Fruit fly (Drosophila melanogaster) whole organism, embryonic: ENCODE measurements around the gene CG33124.

Experiments
- C15 ChIP-seq: fragments of 200-800 bp; sonication (Bioruptor generic); IDR thresholded peaks from 3 replicates; pipeline ENCODE4 v1.3.6; 2022; ENCODE audit warnings: missing biosample characterization, missing genetic modification characterization
- CG10209 ChIP-seq: fragments of 200-800 bp; sonication (Bioruptor generic); optimal IDR thresholded peaks from 3 replicates; lab custom pipeline; 2017; ENCODE audit warnings: missing biosample characterization, mild to moderate bottlenecking, missing genetic modification characterization, missing genetic modification reagents
- CG11504 ChIP-seq: fragments of 200-800 bp; sonication (Bioruptor generic); optimal IDR thresholded peaks from 3 replicates; lab custom pipeline; 2019; ENCODE audit warnings: missing biosample characterization, mild to moderate bottlenecking, missing genetic modification characterization, moderate library complexity
- CG12155 ChIP-seq: fragments of 200-800 bp; sonication (Bioruptor generic); optimal IDR thresholded peaks from 3 replicates; lab custom pipeline; 2016; ENCODE audit warnings: missing biosample characterization, missing genetic modification characterization
- CG13287 ChIP-seq: fragments of 200-800 bp; sonication (Bioruptor generic); IDR thresholded peaks from 2 replicates; pipeline ENCODE4 v1.3.6; 2022; ENCODE audit warnings: missing biosample characterization, missing genetic modification characterization; ENCODE audit not compliant: partially characterized antibody
- CG17359 ChIP-seq: fragments of 200-800 bp; sonication (Bioruptor generic); optimal IDR thresholded peaks from 3 replicates; lab custom pipeline; 2018; ENCODE audit warnings: missing biosample characterization, mild to moderate bottlenecking, missing genetic modification characterization, moderate library complexity
- CG2129 ChIP-seq: fragments of 200-800 bp; sonication (Bioruptor generic); IDR thresholded peaks from 2 replicates; pipeline ENCODE4 v1.3.6; 2022; ENCODE audit warnings: missing biosample characterization, missing genetic modification characterization; ENCODE audit not compliant: partially characterized antibody
- CG2678 ChIP-seq: fragments of 200-800 bp; sonication (Bioruptor generic); optimal IDR thresholded peaks from 3 replicates; lab custom pipeline; 2019; ENCODE audit warnings: missing biosample characterization, mild to moderate bottlenecking, missing genetic modification characterization, moderate library complexity
- CG32767 ChIP-seq: fragments of 200-800 bp; sonication (Bioruptor generic); IDR thresholded peaks from 2 replicates; pipeline ENCODE4 v1.3.6; 2022; ENCODE audit warnings: missing biosample characterization, missing genetic modification characterization
- CG34422 ChIP-seq: fragments of 200-800 bp; sonication (Bioruptor generic); IDR thresholded peaks from 3 replicates; pipeline ENCODE4 v1.3.6; 2022; ENCODE audit warnings: missing biosample characterization, missing genetic modification characterization
- CG3847 ChIP-seq: fragments of 200-800 bp; sonication (Bioruptor generic); IDR thresholded peaks from 2 replicates; pipeline ENCODE4 v1.3.6; 2022; ENCODE audit warnings: missing biosample characterization, missing genetic modification characterization
- CG5245 ChIP-seq: fragments of 200-800 bp; sonication (Bioruptor generic); optimal IDR thresholded peaks from 3 replicates; lab custom pipeline; 2016; ENCODE audit warnings: missing biosample characterization, missing genetic modification characterization
- CG6654 ChIP-seq: fragments of 200-800 bp; sonication (Bioruptor generic); optimal IDR thresholded peaks from 2 replicates; lab custom pipeline; 2017; ENCODE audit warnings: missing biosample characterization, mild to moderate bottlenecking, missing genetic modification characterization
- CG7786 ChIP-seq: fragments of 200-800 bp; sonication (Bioruptor generic); optimal IDR thresholded peaks from 2 replicates; lab custom pipeline; 2016; ENCODE audit warnings: missing biosample characterization, missing genetic modification characterization
- CG7839 ChIP-seq: fragments of 200-800 bp; sonication (Bioruptor generic); optimal IDR thresholded peaks from 3 replicates; lab custom pipeline; 2018; ENCODE audit warnings: missing biosample characterization, mild to moderate bottlenecking, missing genetic modification characterization, moderate library complexity
- CG8089 ChIP-seq: fragments of 200-800 bp; sonication (Bioruptor generic); optimal IDR thresholded peaks from 3 replicates; lab custom pipeline; 2016; ENCODE audit warnings: missing biosample characterization, missing genetic modification characterization
- CG8290 ChIP-seq, 3 experiments: fragments of 200-800 bp; sonication (Bioruptor generic); optimal IDR thresholded peaks; 2 replicates each; lab custom pipeline; 2016 to 2019; ENCODE audit warnings: missing biosample characterization in 3 of 3, missing genetic modification characterization in 3 of 3, mild to moderate bottlenecking in 2 of 3, moderate library complexity in 1 of 3
- CG8388 ChIP-seq: fragments of 200-800 bp; sonication (Bioruptor generic); optimal IDR thresholded peaks from 2 replicates; lab custom pipeline; 2019; ENCODE audit warnings: missing biosample characterization, mild to moderate bottlenecking, missing genetic modification characterization, moderate library complexity
- CG8478 ChIP-seq: fragments of >200 bp; optimal IDR thresholded peaks from 2 replicates; lab custom pipeline; 2018
- CG8924 ChIP-seq: fragments of 200-800 bp; optimal IDR thresholded peaks from 3 replicates; lab custom pipeline; 2019; ENCODE audit warnings: missing biosample characterization, mild to moderate bottlenecking, missing genetic modification characterization, moderate library complexity
- CG9876 ChIP-seq: fragments of 200-800 bp; sonication (Bioruptor generic); optimal IDR thresholded peaks from 2 replicates; lab custom pipeline; 2016; ENCODE audit warnings: missing biosample characterization, missing genetic modification characterization
- Doc2 ChIP-seq: fragments of 200-800 bp; sonication (Bioruptor generic); IDR thresholded peaks from 2 replicates; pipeline ENCODE4 v1.3.6; 2022; ENCODE audit warnings: missing biosample characterization, missing genetic modification characterization
- Hand ChIP-seq: fragments of 200-800 bp; sonication (Bioruptor generic); optimal IDR thresholded peaks from 2 replicates; lab custom pipeline; 2017; ENCODE audit warnings: mild to moderate bottlenecking, missing biosample characterization, missing genetic modification reagents, missing genetic modification characterization
- Hr78 ChIP-seq, 2 experiments: fragments of 200-800 bp in 1 of 2; fragments of >200 bp in 1 of 2; sonication (Bioruptor generic) in 1 of 2; optimal IDR thresholded peaks; 2 replicates each; lab custom pipeline; 2017 to 2019; ENCODE audit warnings: missing biosample characterization in 2 of 2, missing genetic modification characterization in 2 of 2, mild to moderate bottlenecking in 1 of 2, moderate library complexity in 1 of 2
- NfI ChIP-seq: fragments of 200-800 bp; sonication (Bioruptor generic); optimal IDR thresholded peaks from 3 replicates; lab custom pipeline; 2018; ENCODE audit warnings: missing biosample characterization, mild to moderate bottlenecking, missing genetic modification characterization, moderate library complexity
- Ravus ChIP-seq: fragments of 200-800 bp; sonication (Bioruptor generic); IDR thresholded peaks from 2 replicates; pipeline ENCODE4 v1.3.6; 2022; ENCODE audit warnings: missing biosample characterization, missing genetic modification characterization
- Ssrp ChIP-seq: fragments of 200-800 bp; sonication (Bioruptor generic); optimal IDR thresholded peaks from 2 replicates; lab custom pipeline; 2018; ENCODE audit warnings: missing biosample characterization, mild to moderate bottlenecking, missing genetic modification characterization, moderate library complexity
- az2 ChIP-seq: fragments of 200-800 bp; sonication (Bioruptor generic); optimal IDR thresholded peaks from 3 replicates; lab custom pipeline; 2016; ENCODE audit warnings: missing biosample characterization, missing genetic modification characterization
- cg ChIP-seq: fragments of 200-800 bp; sonication (Bioruptor generic); optimal IDR thresholded peaks from 3 replicates; lab custom pipeline; 2019; ENCODE audit warnings: missing biosample characterization, mild to moderate bottlenecking, missing genetic modification characterization, moderate library complexity
- chif ChIP-seq, 2 experiments: fragments of 200-800 bp; sonication (Bioruptor generic); optimal IDR thresholded peaks; 3 replicates each; lab custom pipeline; 2016; ENCODE audit warnings: missing biosample characterization in 2 of 2, missing genetic modification characterization in 2 of 2
- grn ChIP-seq: fragments of 200-800 bp; sonication (Bioruptor generic); optimal IDR thresholded peaks from 3 replicates; lab custom pipeline; 2017; ENCODE audit warnings: missing biosample characterization, missing genetic modification characterization
- gsb-n ChIP-seq: fragments of 200-800 bp; sonication (Bioruptor generic); optimal IDR thresholded peaks from 3 replicates; lab custom pipeline; 2018; ENCODE audit warnings: missing biosample characterization, mild to moderate bottlenecking, missing genetic modification characterization
- kay ChIP-seq: fragments of 200-800 bp; sonication (Bioruptor generic); optimal IDR thresholded peaks from 2 replicates; lab custom pipeline; 2016; ENCODE audit warnings: missing biosample characterization, missing genetic modification characterization
- luna ChIP-seq: fragments of 200-800 bp; sonication (Bioruptor generic); optimal IDR thresholded peaks from 2 replicates; lab custom pipeline; 2016; ENCODE audit warnings: missing biosample characterization, missing genetic modification characterization
- mam ChIP-seq: fragments of 200-800 bp; sonication (Bioruptor generic); optimal IDR thresholded peaks from 3 replicates; lab custom pipeline; 2016; ENCODE audit warnings: missing biosample characterization, missing genetic modification characterization
- nau ChIP-seq: fragments of 200-800 bp; sonication (Bioruptor generic); optimal IDR thresholded peaks from 3 replicates; lab custom pipeline; 2017; ENCODE audit warnings: missing biosample characterization, mild to moderate bottlenecking, missing genetic modification characterization, missing genetic modification reagents
- onecut ChIP-seq: fragments of 200-800 bp; sonication (Bioruptor generic); IDR thresholded peaks from 2 replicates; pipeline ENCODE4 v1.3.6; 2022; ENCODE audit warnings: missing biosample characterization, missing genetic modification characterization
- pho ChIP-seq: fragments of 200-800 bp; sonication (Bioruptor generic); optimal IDR thresholded peaks from 2 replicates; lab custom pipeline; 2016; ENCODE audit warnings: missing biosample characterization, missing genetic modification characterization
- pum ChIP-seq: fragments of 200-800 bp; sonication (Bioruptor generic); optimal IDR thresholded peaks from 2 replicates; lab custom pipeline; 2016; ENCODE audit warnings: missing biosample characterization, missing genetic modification characterization
- ranshi ChIP-seq: fragments of 200-800 bp; sonication (Bioruptor generic); IDR thresholded peaks from 2 replicates; pipeline ENCODE4 v1.3.6; 2022; ENCODE audit warnings: missing biosample characterization, missing genetic modification characterization
- rib ChIP-seq: fragments of 200-800 bp; sonication (Bioruptor generic); IDR thresholded peaks from 2 replicates; pipeline ENCODE4 v1.3.6; 2022; ENCODE audit warnings: missing biosample characterization, missing genetic modification characterization
- sens-2 ChIP-seq: fragments of 200-800 bp; sonication (Bioruptor generic); IDR thresholded peaks from 2 replicates; pipeline ENCODE4 v1.3.6; 2022; ENCODE audit warnings: missing biosample characterization, missing genetic modification characterization
- slp2 ChIP-seq: fragments of 200-800 bp; sonication (Bioruptor generic); optimal IDR thresholded peaks from 2 replicates; lab custom pipeline; 2016; ENCODE audit warnings: missing biosample characterization, missing genetic modification characterization
- tll ChIP-seq, 2 experiments: fragments of 200-800 bp in 1 of 2; fragments of >200 bp in 1 of 2; sonication (Bioruptor generic) in 1 of 2; optimal IDR thresholded peaks; 2 replicates each; lab custom pipeline; 2017 to 2019; ENCODE audit warnings: missing biosample characterization in 2 of 2, missing genetic modification characterization in 2 of 2, mild to moderate bottlenecking in 1 of 2, moderate library complexity in 1 of 2
- unc-4 ChIP-seq: fragments of 200-800 bp; sonication (Bioruptor generic); IDR thresholded peaks from 2 replicates; pipeline ENCODE4 v1.3.6; 2022; ENCODE audit warnings: missing biosample characterization, missing genetic modification characterization; ENCODE audit not compliant: partially characterized antibody
- unpg ChIP-seq: fragments of 200-800 bp; sonication (Bioruptor generic); optimal IDR thresholded peaks from 3 replicates; lab custom pipeline; 2018; ENCODE audit warnings: missing biosample characterization, mild to moderate bottlenecking, missing genetic modification characterization, moderate library complexity
- z ChIP-seq: fragments of 200-800 bp; sonication (Bioruptor generic); IDR thresholded peaks from 3 replicates; pipeline ENCODE4 v1.3.6; 2022; ENCODE audit warnings: missing biosample characterization, missing genetic modification characterization

Gene CG33124

dm6 chr2L:2202018-2202852 lies 6.7 kb downstream of the CG33124 start (continued):
- TF ChIP-seq CG7839 (tag; lab: Kevin White, UChicago) (peak; percentile 99), tll (GFP tag; optimal IDR thresholded peaks at IDR 0.05; lab: Kevin White, UChicago) (peak in 1 of 2 experiments; percentile 90), grn (GFP tag; lab: Kevin White, UChicago) (peak; percentile 89), C15 (GFP tag; lab: Robert Waterston, UW) (peak; percentile 93), az2 (GFP tag; lab: Kevin White, UChicago) (peak; percentile 100), CG17359 (tag; lab: Kevin White, UChicago) (peak; percentile 100), z (GFP tag; lab: Robert Waterston, UW) (peak; percentile 87), CG10209 (GFP tag; lab: Kevin White, UChicago) (peak; percentile 98), CG34422 (GFP tag; lab: Robert Waterston, UW) (peak; percentile 99), luna (GFP tag; lab: Kevin White, UChicago) (no peak), ranshi (GFP tag; lab: Robert Waterston, UW) (peak; percentile 98), CG2129 (GFP tag; lab: Robert Waterston, UW) (0 out of 2 replicates have a peak, but pooled peaks have one; percentile 33), rib (GFP tag; lab: Robert Waterston, UW) (peak; percentile 47; the same call in 1 of the 2 replicates), unc-4 (GFP tag; lab: Robert Waterston, UW) (no peak), CG2678 (tag; lab: Kevin White, UChicago) (peak; percentile 98), sens-2 (GFP tag; lab: Robert Waterston, UW) (peak; percentile 99), CG9876 (GFP tag; lab: Kevin White, UChicago) (peak; percentile 87), mam (GFP tag; lab: Kevin White, UChicago) (peak; percentile 90), kay (peak; percentile 98), Ssrp (tag; lab: Kevin White, UChicago) (peak; percentile 99), CG12155 (peak; percentile 93), pum (peak; percentile 99), CG5245 (peak; percentile 99), slp2 (GFP tag; lab: Kevin White, UChicago) (peak; percentile 98), onecut (GFP tag; lab: Robert Waterston, UW) (peak; percentile 97), unpg (peak; percentile 99), CG6654 (GFP tag; lab: Kevin White, UChicago) (peak; percentile 94), CG7786 (GFP tag; lab: Kevin White, UChicago) (peak; percentile 94), Ravus (GFP tag; lab: Robert Waterston, UW) (peak; percentile 94), chif (GFP tag; optimal IDR thresholded peaks at IDR 0.05; lab: Kevin White, UChicago) (peak; percentile 98 to 99), NfI (GFP tag; lab: Kevin White, UChicago) (peak; percentile 95), Hand (GFP tag; lab: Kevin White, UChicago) (peak; percentile 77), Doc2 (GFP tag; lab: Robert Waterston, UW) (peak; percentile 86), pho (peak; percentile 84), CG13287 (GFP tag; lab: Robert Waterston, UW) (no peak), CG8089 (GFP tag; lab: Kevin White, UChicago) (peak; percentile 98), CG8924 (tag; lab: Kevin White, UChicago) (peak; percentile 99), Hr78 (GFP tag; optimal IDR thresholded peaks at IDR 0.05; lab: Kevin White, UChicago) (peak in 1 of 2 experiments; percentile 97), nau (GFP tag; lab: Kevin White, UChicago) (peak; percentile 98), cg (GFP tag; lab: Kevin White, UChicago) (peak; percentile 81), CG8290 (GFP tag; optimal IDR thresholded peaks at IDR 0.05; lab: Kevin White, UChicago) (peak; percentile 99), CG8290 (tag; optimal IDR thresholded peaks at IDR 0.05; lab: Kevin White, UChicago) (peak; percentile 95 to 98), gsb-n (tag; lab: Kevin White, UChicago) (peak; percentile 100), CG11504 (tag; lab: Kevin White, UChicago) (peak; percentile 98), CG32767 (GFP tag; lab: Robert Waterston, UW) (peak; percentile 99), CG8478 (lab: Kevin White, UChicago) (peak; percentile 77), CG8388 (peak; percentile 100), CG3847 (GFP tag; lab: Robert Waterston, UW) (peak; percentile 89)
